Worm (Caenorhabditis elegans) whole organism, L1 larva: ENCODE data around the gene C16C8.25.
"Not testable (repeated sequence)": the region's sequence is repeated elsewhere in the genome, so short reads cannot be mapped to it uniquely, and the experiment has no call there.

Experiments used
- C04F5.9 ChIP-seq: sonication (generic microtip); optimal IDR thresholded peaks from 2 replicates; lab custom pipeline; 2016; ENCODE audit warnings: missing genetic modification characterization, missing compliant biosample characterization
- C16A3.4 ChIP-seq: fragments of 150-350 bp; optimal IDR thresholded peaks from 2 replicates; lab custom pipeline; 2014; ENCODE audit warnings: missing biosample characterization, missing genetic modification characterization
- Y116A8C.19 ChIP-seq: sonication (generic microtip); optimal IDR thresholded peaks from 2 replicates; lab custom pipeline; 2016; ENCODE audit warnings: missing compliant biosample characterization, missing genetic modification characterization, borderline replicate concordance
- aha-1 ChIP-seq: fragments of 150-350 bp; optimal IDR thresholded peaks from 2 replicates; lab custom pipeline; 2014; ENCODE audit warnings: missing biosample characterization, missing genetic modification characterization
- alr-1 ChIP-seq: fragments of 200-800 bp; sonication (Bioruptor generic); optimal IDR thresholded peaks from 2 replicates; lab custom pipeline; 2018; ENCODE audit warnings: borderline replicate concordance, mild to moderate bottlenecking, missing genetic modification characterization, missing compliant biosample characterization
- ama-1 ChIP-seq: fragments of 150-350 bp; optimal IDR thresholded peaks from 2 replicates; lab custom pipeline; 2014
- blmp-1 ChIP-seq: fragments of 150-350 bp; optimal IDR thresholded peaks from 2 replicates; lab custom pipeline; 2014; ENCODE audit warnings: missing biosample characterization, missing genetic modification characterization
- ceh-82 ChIP-seq, 3 experiments: fragments of 150-350 bp in 1 of 3; sonication (generic microtip) in 2 of 3; optimal IDR thresholded peaks; 2 replicates each; lab custom pipeline; 2014 to 2017; ENCODE audit warnings: missing biosample characterization in 3 of 3, missing genetic modification characterization in 3 of 3
- ceh-90 ChIP-seq: sonication (generic microtip); optimal IDR thresholded peaks from 2 replicates; lab custom pipeline; 2016; ENCODE audit warnings: missing genetic modification characterization, missing compliant biosample characterization
- ces-1 ChIP-seq: fragments of 150-350 bp; optimal IDR thresholded peaks from 2 replicates; lab custom pipeline; 2014; ENCODE audit warnings: missing biosample characterization, missing genetic modification reagents, missing genetic modification characterization
- efl-1 ChIP-seq, 4 experiments: fragments of 150-350 bp; optimal IDR thresholded peaks in 3 of 4; peaks in 1 of 4; 1 replicate in 1 of 4; 2 replicates in 3 of 4; lab custom pipeline; 2014; ENCODE audit warnings: missing biosample characterization in 2 of 4, missing genetic modification characterization in 2 of 4, missing genetic modification reagents in 2 of 4
- efl-3 ChIP-seq: fragments of 200-800 bp; sonication (Bioruptor generic); optimal IDR thresholded peaks from 2 replicates; lab custom pipeline; 2018; ENCODE audit warnings: mild to moderate bottlenecking, missing genetic modification characterization, missing compliant biosample characterization
- egl-13 ChIP-seq: sonication (generic microtip); optimal IDR thresholded peaks from 2 replicates; lab custom pipeline; 2016; ENCODE audit warnings: missing genotype, missing genetic modification reagents, missing genetic modification characterization, missing compliant biosample characterization
- fkh-4 ChIP-seq: sonication (generic microtip); optimal IDR thresholded peaks from 2 replicates; lab custom pipeline; 2016; ENCODE audit warnings: missing compliant biosample characterization, missing genetic modification characterization, borderline replicate concordance
- fos-1 ChIP-seq: fragments of 150-350 bp; optimal IDR thresholded peaks from 2 replicates; lab custom pipeline; 2014; ENCODE audit warnings: missing biosample characterization, missing genetic modification characterization
- grh-1 ChIP-seq: fragments of 200-800 bp; sonication (Bioruptor generic); IDR thresholded peaks from 2 replicates; pipeline ENCODE4 v1.3.6; 2022; ENCODE audit warnings: missing genetic modification reagents, missing genetic modification characterization, missing compliant biosample characterization
- isw-1 ChIP-seq: fragments of 200-800 bp; sonication (Bioruptor generic); IDR thresholded peaks from 2 replicates; pipeline ENCODE4 v1.3.6; 2022; ENCODE audit warnings: missing genetic modification characterization, missing compliant biosample characterization
- lin-15B ChIP-seq: fragments of 150-350 bp; sonication (generic microtip); optimal IDR thresholded peaks from 3 replicates; lab custom pipeline; 2014; ENCODE audit warnings: missing biosample characterization, missing genetic modification characterization
- lin-35 ChIP-seq, 2 experiments: fragments of 150-350 bp; optimal IDR thresholded peaks; 2 replicates each; lab custom pipeline; 2014; ENCODE audit warnings: missing biosample characterization in 2 of 2, missing genetic modification characterization in 2 of 2, missing genetic modification reagents in 2 of 2
- lin-39 ChIP-seq: fragments of 150-350 bp; optimal IDR thresholded peaks from 2 replicates; lab custom pipeline; 2014; ENCODE audit warnings: missing biosample characterization, missing genetic modification reagents, missing genetic modification characterization
- lir-3 ChIP-seq: sonication (generic microtip); optimal IDR thresholded peaks from 2 replicates; lab custom pipeline; 2016; ENCODE audit warnings: mild to moderate bottlenecking, missing genetic modification characterization, moderate library complexity, missing compliant biosample characterization; ENCODE audit not compliant: poor library complexity
- mef-2 ChIP-seq: fragments of 150-350 bp; optimal IDR thresholded peaks from 2 replicates; lab custom pipeline; 2014; ENCODE audit warnings: missing biosample characterization, missing genetic modification characterization
- mep-1 ChIP-seq: fragments of 150-350 bp; optimal IDR thresholded peaks from 2 replicates; lab custom pipeline; 2014; ENCODE audit warnings: missing biosample characterization, missing genetic modification characterization
- nhr-11 ChIP-seq: fragments of 150-350 bp; optimal IDR thresholded peaks from 2 replicates; lab custom pipeline; 2014; ENCODE audit warnings: missing biosample characterization, missing genetic modification characterization
- nhr-19 ChIP-seq: fragments of 200-800 bp; sonication (Bioruptor generic); conservative IDR thresholded peaks from 2 replicates; pipeline ENCODE4 v1.3.6; 2022; ENCODE audit warnings: missing genetic modification characterization, missing compliant biosample characterization
- nhr-20 ChIP-seq: sonication (generic microtip); optimal IDR thresholded peaks from 2 replicates; lab custom pipeline; 2016; ENCODE audit warnings: mild to moderate bottlenecking, missing genetic modification characterization, missing compliant biosample characterization
- nhr-237 ChIP-seq: fragments of 150-350 bp; optimal IDR thresholded peaks from 2 replicates; lab custom pipeline; 2014; ENCODE audit warnings: missing biosample characterization, missing genetic modification characterization
- nhr-77 ChIP-seq: fragments of 150-350 bp; optimal IDR thresholded peaks from 2 replicates; lab custom pipeline; 2014; ENCODE audit warnings: missing biosample characterization, missing genetic modification characterization
- nhr-84 ChIP-seq: sonication (generic microtip); optimal IDR thresholded peaks from 2 replicates; lab custom pipeline; 2017; ENCODE audit warnings: missing biosample characterization, missing genetic modification characterization
- nhr-85 ChIP-seq: sonication (generic microtip); peaks from one replicate; lab custom pipeline; 2016; ENCODE audit warnings: missing genetic modification characterization, inconsistent platforms, missing compliant biosample characterization
- skn-1 ChIP-seq: fragments of 150-350 bp; optimal IDR thresholded peaks from 2 replicates; lab custom pipeline; 2014; ENCODE audit warnings: missing biosample characterization, missing genetic modification characterization
- snpc-4 ChIP-seq: fragments of 150-350 bp; optimal IDR thresholded peaks from 2 replicates; lab custom pipeline; 2014; ENCODE audit warnings: missing biosample characterization, missing genetic modification characterization
- sox-4 ChIP-seq: sonication (generic microtip); optimal IDR thresholded peaks from 2 replicates; lab custom pipeline; 2016; ENCODE audit warnings: missing genetic modification characterization, missing compliant biosample characterization
- sptf-1 ChIP-seq: fragments of 150-350 bp; optimal IDR thresholded peaks from 2 replicates; lab custom pipeline; 2014; ENCODE audit warnings: missing biosample characterization, missing genetic modification characterization
- swsn-7 ChIP-seq: sonication (generic microtip); optimal IDR thresholded peaks from 2 replicates; lab custom pipeline; 2016; ENCODE audit warnings: missing genetic modification characterization, missing compliant biosample characterization
- tbx-2 ChIP-seq: sonication (generic microtip); optimal IDR thresholded peaks from 2 replicates; lab custom pipeline; 2016; ENCODE audit warnings: missing genetic modification characterization, missing compliant biosample characterization
- unc-130 ChIP-seq: fragments of 150-350 bp; optimal IDR thresholded peaks from 2 replicates; lab custom pipeline; 2017; ENCODE audit warnings: missing biosample characterization, missing genetic modification characterization, inconsistent platforms
- unc-30 ChIP-seq: sonication (generic microtip); optimal IDR thresholded peaks from 2 replicates; lab custom pipeline; 2017; ENCODE audit warnings: missing biosample characterization, missing genetic modification characterization
- unc-62 ChIP-seq: fragments of 150-350 bp; optimal IDR thresholded peaks from 2 replicates; lab custom pipeline; 2014; ENCODE audit warnings: missing biosample characterization, missing genetic modification reagents, missing genetic modification characterization
- unc-98 ChIP-seq: fragments of 200-800 bp; sonication (Bioruptor generic); IDR thresholded peaks from 2 replicates; pipeline ENCODE4 v1.3.6; 2022; ENCODE audit warnings: missing genetic modification characterization, missing compliant biosample characterization
- vab-15 ChIP-seq: sonication (generic microtip); optimal IDR thresholded peaks from 2 replicates; lab custom pipeline; 2017; ENCODE audit warnings: missing genotype, mild to moderate bottlenecking, missing genetic modification characterization, missing compliant biosample characterization

Gene C16C8.25

ce11 chrII:3447906-3448305, 1.1 kb upstream of the C16C8.25 start, which contains the start of gene C16C8.21:
C16C8.21 (plus strand) TSS chrII:3448206.
- TF ChIP-seq nhr-11 (no peak), sptf-1 (no peak), nhr-19 (GFP tag; lab: Robert Waterston, UW) (no peak), lir-3 (tag; lab: Kevin White, UChicago) (no peak), isw-1 (no peak), nhr-85 (tag; lab: Kevin White, UChicago) (no peak), lin-15B (tag; lab: Kevin White, UChicago) (no peak), ces-1 (GFP tag; lab: Kevin White, UChicago) (no peak), efl-1 (optimal IDR thresholded peaks at IDR 0.05; lab: Kevin White, UChicago) (no peak), efl-1 (GFP tag; optimal IDR thresholded peaks at IDR 0.05 in 1 of 2; lab: Kevin White, UChicago) (no peak), blmp-1 (tag; lab: Kevin White, UChicago) (no peak), fkh-4 (no peak), nhr-84 (tag; lab: Kevin White, UChicago) (no peak)

- not testable (repeated sequence) for TF ChIP-seq ceh-82 (tag; optimal IDR thresholded peaks at IDR 0.05; lab: Kevin White, UChicago); C16A3.4 (tag; lab: Kevin White, UChicago); ama-1 (lab: Kevin White, UChicago)
These were observed 484 bp downstream of the C16C8.25 start, which contains the start of gene C16C8.14 for ce11 chrII:3449514-3449913. C16C8.14 (plus strand) TSS chrII:3449814.

DNA sequence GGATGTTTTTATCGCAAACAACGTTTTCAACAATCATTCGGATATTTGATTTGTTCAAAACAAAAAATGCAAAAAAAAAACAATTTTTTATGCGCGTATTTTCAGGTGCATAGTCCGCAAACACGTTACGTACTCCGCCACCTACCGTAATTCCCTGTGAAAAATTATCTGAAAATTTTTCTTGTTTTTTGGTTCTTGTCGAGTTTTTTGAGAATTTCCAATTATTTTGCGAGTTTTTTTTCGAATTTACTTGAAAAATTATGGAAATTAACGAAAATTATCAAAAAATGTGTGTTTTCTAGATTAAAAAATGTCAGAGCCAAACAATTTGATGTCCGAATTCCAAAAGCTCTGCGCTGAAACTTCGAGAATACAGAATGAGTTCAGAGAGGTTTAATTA, 3.4 kb downstream of the C16C8.25 start, which contains the start of gene C16C8.12:
Gene C16C8.12 (plus strand): TSS at position 301 of the 400 bp plus-strand sequence.
- TF ChIP-seq nhr-85 (tag; lab: Kevin White, UChicago) (no peak), tbx-2 (no peak), snpc-4 (tag; lab: Kevin White, UChicago) (no peak), C16A3.4 (tag; lab: Kevin White, UChicago) (no peak), unc-30 (tag; lab: Kevin White, UChicago) (no peak), fos-1 (tag; lab: Kevin White, UChicago) (no peak), swsn-7 (no peak), vab-15 (tag; lab: Kevin White, UChicago) (no peak), alr-1 (tag; lab: Kevin White, UChicago) (no peak), aha-1 (tag; lab: Kevin White, UChicago) (no peak), skn-1 (no peak), blmp-1 (tag; lab: Kevin White, UChicago) (no peak), ceh-90 (tag; lab: Kevin White, UChicago) (no peak), egl-13 (tag; lab: Kevin White, UChicago) (no peak), unc-98 (GFP tag; lab: Robert Waterston, UW) (no peak), mef-2 (no peak), efl-3 (GFP tag; lab: Kevin White, UChicago) (no peak), Y116A8C.19 (tag; lab: Kevin White, UChicago) (no peak)

DNA sequence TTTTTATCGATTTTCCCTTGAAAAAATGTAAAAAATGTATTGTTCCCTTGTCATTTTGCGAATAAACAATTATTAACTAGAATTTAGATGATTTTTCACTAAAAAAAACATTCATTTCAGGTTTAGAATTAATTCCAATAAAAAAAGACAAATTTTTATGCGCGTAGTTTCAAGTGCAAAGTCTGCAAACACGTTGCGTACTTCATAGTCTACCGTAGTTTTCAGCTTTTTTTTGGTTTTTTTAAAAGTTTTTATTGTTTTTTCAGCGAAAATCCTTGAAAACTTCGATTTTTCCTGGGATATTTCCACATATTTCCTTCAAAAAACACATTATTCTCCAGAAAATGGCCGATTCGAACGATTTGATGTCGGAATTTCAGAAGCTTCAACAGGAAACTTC, 4.5 kb downstream of the C16C8.25 start, which contains the start of gene C16C8.11:
Gene C16C8.11 (plus strand): TSS at position 188 of the 400 bp plus-strand sequence.
- TF ChIP-seq lin-35 (GFP tag; optimal IDR thresholded peaks at IDR 0.05; lab: Kevin White, UChicago) (no peak), blmp-1 (tag; lab: Kevin White, UChicago) (no peak), unc-62 (GFP tag; lab: Kevin White, UChicago) (no peak), sox-4 (tag; lab: Kevin White, UChicago) (no peak), nhr-20 (tag; lab: Kevin White, UChicago) (no peak), lin-39 (no peak), nhr-77 (no peak), nhr-237 (no peak), mep-1 (tag; lab: Kevin White, UChicago) (no peak), grh-1 (GFP tag; lab: Robert Waterston, UW) (no peak), unc-130 (no peak), C04F5.9 (tag; lab: Kevin White, UChicago) (no peak)
